Worm (Caenorhabditis elegans): ENCODE data around the gene R10E4.3.

Gene R10E4.3

ce11 chrIII:4242225-4242862, 44.9 kb downstream of the R10E4.3 start, which contains the start of gene F43C1.7:
Gene F43C1.7 (minus strand): TSS chrIII:4242575.
- TF ChIP-seq zip-8 (tag; optimal IDR thresholded peaks at IDR 0.05) (peak; percentile 60), snpc-4 (tag; optimal IDR thresholded peaks at IDR 0.05) (no peak)

DNA sequence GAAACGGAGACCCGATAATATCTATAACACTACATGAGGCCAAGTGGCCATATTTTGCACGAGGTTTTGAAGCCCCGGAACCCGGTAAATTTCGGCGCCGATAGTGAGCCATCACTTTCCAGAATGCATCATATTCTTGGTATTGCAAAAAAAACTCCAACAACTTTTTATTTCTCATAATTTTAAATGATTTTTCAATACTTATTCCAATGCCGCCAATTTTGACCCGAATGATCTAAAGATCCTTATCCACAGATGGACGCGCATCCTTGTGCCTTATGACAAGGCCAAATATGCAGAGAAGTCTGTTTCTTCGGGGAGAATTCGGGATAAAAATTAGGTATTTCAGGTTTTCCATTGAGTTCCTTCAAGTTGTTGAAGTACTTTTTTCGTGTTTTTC, 46.1 kb downstream of the R10E4.3 start:
- TF ChIP-seq elt-1 (tag; optimal IDR thresholded peaks at IDR 0.05; ENCODE audit: borderline replicate concordance, insufficient read depth), result peak; percentile 54
- TF ChIP-seq bed-3 (GFP tag; optimal IDR thresholded peaks at IDR 0.05), result no peak

DNA sequence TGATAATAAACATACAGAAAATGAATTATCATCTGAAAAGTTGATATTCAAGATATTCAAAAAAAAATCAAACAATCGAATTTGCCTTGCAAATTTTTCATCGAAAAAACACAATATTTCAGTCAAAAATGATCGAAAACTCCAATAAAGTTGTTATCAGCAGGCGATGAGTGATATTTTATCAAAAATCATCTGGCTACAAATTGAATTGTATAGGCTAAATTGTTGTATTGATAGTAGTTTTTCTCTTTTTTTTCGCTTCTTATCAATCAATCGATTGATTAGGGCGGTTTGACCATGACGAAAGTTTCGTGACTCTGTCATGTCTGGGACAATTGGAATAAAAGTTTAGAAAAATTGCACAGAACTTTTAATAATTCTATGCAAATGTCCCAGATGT, 47.2 kb downstream of the R10E4.3 start:
- TF ChIP-seq cnd-1 (tag; optimal IDR thresholded peaks at IDR 0.05) (no peak), nhr-12 (tag; optimal IDR thresholded peaks at IDR 0.05) (no peak), ceh-39 (tag; optimal IDR thresholded peaks at IDR 0.05) (no peak), mab-5 (tag; optimal IDR thresholded peaks at IDR 0.05) (no peak), ceh-83 (GFP tag; optimal IDR thresholded peaks at IDR 0.05) (no peak), lin-13 (tag; optimal IDR thresholded peaks at IDR 0.05) (no peak), nhr-76 (tag; optimal IDR thresholded peaks at IDR 0.05) (no peak), elt-1 (tag; optimal IDR thresholded peaks at IDR 0.05; ENCODE audit: borderline replicate concordance, insufficient read depth) (no peak), ceh-43 (GFP tag; optimal IDR thresholded peaks at IDR 0.05) (no peak), ztf-11 (tag; optimal IDR thresholded peaks at IDR 0.05) (no peak), lsy-2 (tag; optimal IDR thresholded peaks at IDR 0.05) (no peak), nhr-28 (tag; optimal IDR thresholded peaks at IDR 0.05) (no peak), drap-1 (GFP tag; optimal IDR thresholded peaks at IDR 0.05) (no peak), lin-32 (GFP tag; optimal IDR thresholded peaks at IDR 0.05) (no peak), bed-3 (GFP tag; optimal IDR thresholded peaks at IDR 0.05) (no peak), M03D4.4 (tag; optimal IDR thresholded peaks at IDR 0.05) (no peak), nhr-2 (tag; optimal IDR thresholded peaks at IDR 0.05) (no peak), nhr-237 (tag; optimal IDR thresholded peaks at IDR 0.05) (no peak)

- TF ChIP-seq blmp-1 (tag; optimal IDR thresholded peaks at IDR 0.05), result no peak
- TF ChIP-seq elt-3 (tag; optimal IDR thresholded peaks at IDR 0.05), result no peak
- peak; percentile 30 for TF ChIP-seq mls-2 (tag; optimal IDR thresholded peaks at IDR 0.05)
- TF ChIP-seq lin-32 (GFP tag; optimal IDR thresholded peaks at IDR 0.05), result no peak
- peak; percentile 59 for TF ChIP-seq zip-8 (tag; optimal IDR thresholded peaks at IDR 0.05)
- TF ChIP-seq pha-4 (tag; optimal IDR thresholded peaks at IDR 0.05), result peak; percentile 92
- TF ChIP-seq nhr-28 (tag; optimal IDR thresholded peaks at IDR 0.05), result peak; percentile 76
- no peak for TF ChIP-seq unc-39 (tag; optimal IDR thresholded peaks at IDR 0.05)
- peak; percentile 25 for TF ChIP-seq drap-1 (GFP tag; optimal IDR thresholded peaks at IDR 0.05)
- peak; percentile 84 for TF ChIP-seq unc-62 (GFP tag; optimal IDR thresholded peaks at IDR 0.05)
- peak; percentile 35 for TF ChIP-seq lin-13 (tag; optimal IDR thresholded peaks at IDR 0.05)
- TF ChIP-seq lsy-2 (tag; optimal IDR thresholded peaks at IDR 0.05), result peak; percentile 25
- no peak for TF ChIP-seq M03D4.4 (tag; optimal IDR thresholded peaks at IDR 0.05)
- peak; percentile 27 for TF ChIP-seq ztf-11 (tag; optimal IDR thresholded peaks at IDR 0.05)
- TF ChIP-seq flh-1 (GFP tag; optimal IDR thresholded peaks at IDR 0.05), result no peak
- TF ChIP-seq sem-2 (GFP tag; optimal IDR thresholded peaks at IDR 0.05), result no peak
- peak; percentile 57 for TF ChIP-seq elt-1 (tag; optimal IDR thresholded peaks at IDR 0.05; ENCODE audit: borderline replicate concordance, insufficient read depth)
- TF ChIP-seq sptf-1 (tag; optimal IDR thresholded peaks at IDR 0.05), result peak; percentile 37
- peak; percentile 94 for TF ChIP-seq nhr-12 (tag; optimal IDR thresholded peaks at IDR 0.05)
- peak; percentile 77 for TF ChIP-seq ham-2 (GFP tag; optimal IDR thresholded peaks at IDR 0.05)
- peak; percentile 96 for TF ChIP-seq unc-120 (tag; optimal IDR thresholded peaks at IDR 0.05; ENCODE audit: poor library complexity, severe bottlenecking)
- TF ChIP-seq nhr-76 (tag; optimal IDR thresholded peaks at IDR 0.05), result no peak
- no peak for TF ChIP-seq bed-3 (GFP tag; optimal IDR thresholded peaks at IDR 0.05)
- TF ChIP-seq cnd-1 (tag; optimal IDR thresholded peaks at IDR 0.05), result no peak
- no peak for TF ChIP-seq tbx-8 (GFP tag; optimal IDR thresholded peaks at IDR 0.05)
- no peak for TF ChIP-seq snpc-4 (tag; optimal IDR thresholded peaks at IDR 0.05)
- TF ChIP-seq ceh-83 (GFP tag; optimal IDR thresholded peaks at IDR 0.05), result no peak
- peak; percentile 57 for TF ChIP-seq mep-1 (tag; optimal IDR thresholded peaks at IDR 0.05)
- TF ChIP-seq nhr-237 (tag; optimal IDR thresholded peaks at IDR 0.05), result peak; percentile 85
- no peak for TF ChIP-seq ceh-39 (tag; optimal IDR thresholded peaks at IDR 0.05)
- no peak for TF ChIP-seq nhr-2 (tag; optimal IDR thresholded peaks at IDR 0.05)
- peak; percentile 59 for TF ChIP-seq ces-1 (GFP tag; optimal IDR thresholded peaks at IDR 0.05)
- TF ChIP-seq mab-5 (tag; optimal IDR thresholded peaks at IDR 0.05), result no peak
- no peak for TF ChIP-seq ceh-43 (GFP tag; optimal IDR thresholded peaks at IDR 0.05)
- peak; percentile 40 for TF ChIP-seq hlh-1 (tag; optimal IDR thresholded peaks at IDR 0.05)
Observed at ce11 chrIII:4237660-4238059, 49.6 kb downstream of the R10E4.3 start.

Data from whole organism, mixed stage, embryonic.